Fruit fly (Drosophila melanogaster) whole organism, embryonic: Measurements from ENCODE around the gene cav.

Experiments
- B-H1 ChIP-seq: fragments of 200-800 bp; sonication (Bioruptor generic); IDR thresholded peaks from 3 replicates; pipeline ENCODE4 v1.3.6; 2022; ENCODE audit warnings: missing biosample characterization, missing genetic modification characterization
- CG10209 ChIP-seq: fragments of 200-800 bp; sonication (Bioruptor generic); optimal IDR thresholded peaks from 3 replicates; lab custom pipeline; 2017; ENCODE audit warnings: missing biosample characterization, mild to moderate bottlenecking, missing genetic modification characterization, missing genetic modification reagents
- CG10431 ChIP-seq: fragments of 200-800 bp; sonication (Bioruptor generic); optimal IDR thresholded peaks from 3 replicates; lab custom pipeline; 2018; ENCODE audit warnings: missing biosample characterization, mild to moderate bottlenecking, missing genetic modification characterization
- CG11247 ChIP-seq: fragments of 200-800 bp; sonication (Bioruptor generic); IDR thresholded peaks from 2 replicates; pipeline ENCODE4 v1.3.6; 2022; ENCODE audit warnings: missing biosample characterization, missing genetic modification characterization
- CG12071 ChIP-seq: fragments of 200-800 bp; sonication (Bioruptor generic); optimal IDR thresholded peaks from 3 replicates; lab custom pipeline; 2018; ENCODE audit warnings: missing biosample characterization, mild to moderate bottlenecking, missing genetic modification characterization
- CG14014 ChIP-seq: fragments of 200-800 bp; sonication (Bioruptor generic); IDR thresholded peaks from 2 replicates; pipeline ENCODE4 v1.3.6; 2022; ENCODE audit warnings: missing biosample characterization, missing genetic modification characterization
- CG3065 ChIP-seq: fragments of 200-800 bp; sonication (Bioruptor generic); optimal IDR thresholded peaks from 2 replicates; lab custom pipeline; 2016; ENCODE audit warnings: missing biosample characterization, missing genetic modification characterization
- CG34422 ChIP-seq: fragments of 200-800 bp; sonication (Bioruptor generic); IDR thresholded peaks from 3 replicates; pipeline ENCODE4 v1.3.6; 2022; ENCODE audit warnings: missing biosample characterization, missing genetic modification characterization
- CG4282 ChIP-seq: fragments of 200-800 bp; sonication (Bioruptor generic); optimal IDR thresholded peaks from 2 replicates; lab custom pipeline; 2016; ENCODE audit warnings: missing biosample characterization, missing genetic modification characterization
- CG5180 ChIP-seq: fragments of 200-800 bp; sonication (Bioruptor generic); optimal IDR thresholded peaks from 3 replicates; lab custom pipeline; 2017; ENCODE audit warnings: missing biosample characterization, missing genetic modification characterization, mild to moderate bottlenecking, moderate library complexity, missing genetic modification reagents
- CG6254 ChIP-seq: fragments of 200-800 bp; sonication (Bioruptor generic); optimal IDR thresholded peaks from 3 replicates; lab custom pipeline; 2017; ENCODE audit warnings: mild to moderate bottlenecking, missing biosample characterization, missing genetic modification reagents, missing genetic modification characterization
- CG6272 ChIP-seq: fragments of 200-800 bp; sonication (Bioruptor generic); IDR thresholded peaks from 2 replicates; pipeline ENCODE4 v1.3.6; 2022; ENCODE audit warnings: missing biosample characterization, missing genetic modification characterization
- CG6683 ChIP-seq: fragments of 200-800 bp; sonication (Bioruptor generic); optimal IDR thresholded peaks from 2 replicates; lab custom pipeline; 2017; ENCODE audit warnings: missing biosample characterization, mild to moderate bottlenecking, missing genetic modification characterization, missing genetic modification reagents
- CG6765 ChIP-seq: fragments of 200-800 bp; sonication (Bioruptor generic); optimal IDR thresholded peaks from 3 replicates; lab custom pipeline; 2017; ENCODE audit warnings: missing biosample characterization, mild to moderate bottlenecking, missing genetic modification characterization
- CG7372 ChIP-seq: fragments of 200-800 bp; sonication (Bioruptor generic); IDR thresholded peaks from 2 replicates; pipeline ENCODE4 v1.3.6; 2022; ENCODE audit warnings: missing biosample characterization, missing genetic modification characterization
- CG7745 ChIP-seq: fragments of 200-800 bp; sonication (Bioruptor generic); optimal IDR thresholded peaks from 2 replicates; lab custom pipeline; 2018; ENCODE audit warnings: missing biosample characterization, mild to moderate bottlenecking, missing genetic modification characterization, moderate library complexity
- CG9876 ChIP-seq: fragments of 200-800 bp; sonication (Bioruptor generic); optimal IDR thresholded peaks from 2 replicates; lab custom pipeline; 2016; ENCODE audit warnings: missing biosample characterization, missing genetic modification characterization
- CG9932 ChIP-seq: fragments of 200-800 bp; sonication (Bioruptor generic); IDR thresholded peaks from 2 replicates; pipeline ENCODE4 v1.3.6; 2022; ENCODE audit warnings: missing biosample characterization, missing genetic modification characterization
- Doc3 ChIP-seq: fragments of 200-800 bp; sonication (Bioruptor generic); IDR thresholded peaks from 3 replicates; pipeline ENCODE4 v1.3.6; 2022; ENCODE audit warnings: missing biosample characterization, missing genetic modification characterization; ENCODE audit not compliant: partially characterized antibody
- Fer2 ChIP-seq: fragments of 200-800 bp; sonication (Bioruptor generic); optimal IDR thresholded peaks from 2 replicates; lab custom pipeline; 2018; ENCODE audit warnings: missing biosample characterization, mild to moderate bottlenecking, missing genetic modification characterization, moderate library complexity
- HLH54F ChIP-seq: fragments of 200-800 bp; sonication (Bioruptor generic); optimal IDR thresholded peaks from 3 replicates; lab custom pipeline; 2016; ENCODE audit warnings: missing biosample characterization, missing genetic modification characterization
- Hr51 ChIP-seq, 2 experiments: fragments of 200-800 bp; sonication (Bioruptor generic); optimal IDR thresholded peaks; 2 replicates in 1 of 2; 3 replicates in 1 of 2; lab custom pipeline; 2016 to 2018; ENCODE audit warnings: missing biosample characterization in 2 of 2, missing genetic modification characterization in 2 of 2, mild to moderate bottlenecking in 1 of 2, moderate library complexity in 1 of 2
- Mrtf ChIP-seq: fragments of 200-800 bp; sonication (Bioruptor generic); IDR thresholded peaks from 3 replicates; pipeline ENCODE4 v1.3.6; 2022; ENCODE audit warnings: missing biosample characterization, missing genetic modification characterization
- Spps ChIP-seq: fragments of 200-800 bp; sonication (Bioruptor generic); optimal IDR thresholded peaks from 2 replicates; lab custom pipeline; 2018; ENCODE audit warnings: missing biosample characterization, mild to moderate bottlenecking, missing genetic modification characterization
- al ChIP-seq: fragments of 200-800 bp; sonication (Bioruptor generic); IDR thresholded peaks from 2 replicates; pipeline ENCODE4 v1.3.6; 2022; ENCODE audit warnings: missing biosample characterization, missing genetic modification characterization
- croc ChIP-seq: fragments of 200-800 bp; sonication (Bioruptor generic); conservative IDR thresholded peaks from 3 replicates; pipeline ENCODE4 v1.3.6; 2022; ENCODE audit warnings: missing biosample characterization, missing genetic modification characterization
- dati ChIP-seq: fragments of 200-800 bp; sonication (Bioruptor generic); IDR thresholded peaks from 2 replicates; pipeline ENCODE4 v1.3.6; 2022; ENCODE audit warnings: missing biosample characterization, missing genetic modification characterization
- en ChIP-seq: fragments of 200-800 bp; sonication (Bioruptor generic); optimal IDR thresholded peaks from 2 replicates; lab custom pipeline; 2016; ENCODE audit warnings: missing biosample characterization, missing genetic modification characterization
- esg ChIP-seq: fragments of 200-800 bp; sonication (Bioruptor generic); conservative IDR thresholded peaks from 2 replicates; pipeline ENCODE4 v1.3.6; 2022; ENCODE audit warnings: missing biosample characterization, missing genetic modification characterization
- eve ChIP-seq, 2 experiments: fragments of >200 bp; optimal IDR thresholded peaks; 2 replicates each; lab custom pipeline; 2017; ENCODE audit warnings: missing biosample characterization in 2 of 2, missing genetic modification characterization in 2 of 2
- fd3F ChIP-seq: fragments of 200-800 bp; sonication (Bioruptor generic); optimal IDR thresholded peaks from 2 replicates; lab custom pipeline; 2018; ENCODE audit warnings: missing biosample characterization, mild to moderate bottlenecking, missing genetic modification characterization, moderate library complexity
- gem ChIP-seq: fragments of 200-800 bp; sonication (Bioruptor generic); optimal IDR thresholded peaks from 2 replicates; lab custom pipeline; 2019; ENCODE audit warnings: missing biosample characterization, mild to moderate bottlenecking, missing genetic modification characterization, moderate library complexity
- gsb ChIP-seq: fragments of 200-800 bp; sonication (Bioruptor generic); IDR thresholded peaks from 2 replicates; pipeline ENCODE4 v1.3.6; 2022; ENCODE audit warnings: missing biosample characterization, missing genetic modification characterization
- h ChIP-seq: fragments of >200 bp; optimal IDR thresholded peaks from 2 replicates; lab custom pipeline; 2017
- klu ChIP-seq: fragments of 200-800 bp; sonication (Bioruptor generic); IDR thresholded peaks from 2 replicates; pipeline ENCODE4 v1.3.6; 2022; ENCODE audit warnings: missing biosample characterization, missing genetic modification characterization
- maf-S ChIP-seq: fragments of 200-800 bp; sonication (Bioruptor generic); optimal IDR thresholded peaks from 2 replicates; lab custom pipeline; 2016; ENCODE audit warnings: missing biosample characterization, missing genetic modification characterization
- nau ChIP-seq: fragments of 200-800 bp; sonication (Bioruptor generic); optimal IDR thresholded peaks from 3 replicates; lab custom pipeline; 2017; ENCODE audit warnings: missing biosample characterization, mild to moderate bottlenecking, missing genetic modification characterization, missing genetic modification reagents
- oc ChIP-seq: fragments of 200-800 bp; sonication (Bioruptor generic); optimal IDR thresholded peaks from 2 replicates; lab custom pipeline; 2018; ENCODE audit warnings: missing biosample characterization, mild to moderate bottlenecking, missing genetic modification characterization, moderate library complexity
- pfk ChIP-seq: fragments of 200-800 bp; sonication (Bioruptor generic); optimal IDR thresholded peaks from 2 replicates; lab custom pipeline; 2018; ENCODE audit warnings: missing biosample characterization, mild to moderate bottlenecking, missing genetic modification characterization, moderate library complexity
- prd ChIP-seq, 3 experiments: fragments of >200 bp in 2 of 3; fragments of 200-800 bp in 1 of 3; sonication (Bioruptor generic) in 1 of 3; optimal IDR thresholded peaks in 2 of 3; IDR thresholded peaks in 1 of 3; 2 replicates in 2 of 3; 3 replicates in 1 of 3; pipeline versions ENCODE4 v1.3.6 to Lab custom; 2017 to 2022; ENCODE audit warnings: missing biosample characterization in 1 of 3, missing genetic modification characterization in 1 of 3
- psq ChIP-seq: fragments of 200-800 bp; sonication (Bioruptor generic); optimal IDR thresholded peaks from 2 replicates; lab custom pipeline; 2017; ENCODE audit warnings: missing biosample characterization, missing genetic modification characterization
- pzg ChIP-seq: fragments of 200-800 bp; sonication (Bioruptor generic); optimal IDR thresholded peaks from 3 replicates; lab custom pipeline; 2018; ENCODE audit warnings: missing biosample characterization, mild to moderate bottlenecking, missing genetic modification characterization, moderate library complexity
- run ChIP-seq: fragments of 200-800 bp; sonication (Bioruptor generic); optimal IDR thresholded peaks from 3 replicates; lab custom pipeline; 2018; ENCODE audit warnings: missing biosample characterization, mild to moderate bottlenecking, missing genetic modification characterization
- sim ChIP-seq: fragments of 200-800 bp; sonication (Bioruptor generic); IDR thresholded peaks from 2 replicates; pipeline ENCODE4 v1.3.6; 2022; ENCODE audit warnings: missing biosample characterization, missing genetic modification characterization
- sisA ChIP-seq: fragments of 200-800 bp; sonication (Bioruptor generic); IDR thresholded peaks from 2 replicates; pipeline ENCODE4 v1.3.6; 2022; ENCODE audit warnings: missing biosample characterization, missing genetic modification characterization
- ttk ChIP-seq: fragments of 200-800 bp; sonication (Bioruptor generic); IDR thresholded peaks from 2 replicates; pipeline ENCODE4 v2.1.2; 2022; ENCODE audit warnings: missing biosample characterization, missing genetic modification characterization
- vnd ChIP-seq: fragments of 200-800 bp; sonication (Bioruptor generic); IDR thresholded peaks from 3 replicates; pipeline ENCODE4 v1.3.6; 2022; ENCODE audit warnings: missing biosample characterization, missing genetic modification characterization; ENCODE audit not compliant: partially characterized antibody
- zen2 ChIP-seq: fragments of 200-800 bp; sonication (Bioruptor generic); IDR thresholded peaks from 3 replicates; pipeline ENCODE4 v1.3.6; 2022; ENCODE audit warnings: missing biosample characterization, missing genetic modification characterization; ENCODE audit not compliant: partially characterized antibody

The cav gene

DNA sequence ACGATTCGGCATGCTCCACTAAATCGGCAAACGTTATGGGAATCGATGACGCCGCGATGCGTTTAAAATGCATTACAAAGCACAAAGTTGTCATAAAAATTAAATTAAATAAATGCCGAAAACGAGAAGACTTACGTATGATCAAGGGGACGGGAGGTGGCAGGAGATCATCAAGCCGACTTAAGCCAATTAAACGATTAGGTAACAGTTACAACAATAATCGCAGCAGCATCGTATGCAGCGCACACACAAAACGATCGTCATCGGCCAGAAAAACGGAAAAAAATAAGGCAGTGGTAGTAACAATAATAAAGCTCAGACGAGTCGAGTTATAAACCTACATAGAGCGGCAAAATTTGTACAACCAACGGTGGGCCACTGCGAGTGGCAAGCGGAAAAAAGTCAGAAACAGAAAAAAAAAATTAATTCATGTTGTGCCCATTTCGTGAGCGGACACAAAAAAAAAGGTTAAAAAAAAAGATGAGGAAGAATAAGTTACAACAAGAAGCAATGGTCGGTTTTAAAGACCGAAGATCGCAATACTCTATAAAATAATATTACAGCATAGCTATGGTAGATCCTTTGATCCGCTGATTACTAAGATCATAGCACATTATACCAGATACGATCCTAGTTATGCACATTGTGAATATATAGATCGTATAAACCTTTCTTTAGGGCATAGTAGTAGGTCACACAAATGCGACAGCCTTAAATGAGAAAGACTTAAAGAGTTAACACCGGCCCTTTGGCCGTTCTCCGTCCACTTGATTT is 14.4 kb upstream of the cav start (continued):
- TF ChIP-seq CG10431 (GFP tag; lab: Kevin White, UChicago) (peak; percentile 17), sisA (GFP tag; lab: Robert Waterston, UW) (peak; percentile 32; the same call in 1 of the 2 replicates), h (lab: Kevin White, UChicago) (no peak), CG7745 (no peak), CG3065 (GFP tag; lab: Kevin White, UChicago) (no peak), CG12071 (GFP tag; lab: Kevin White, UChicago) (peak; percentile 41), CG10209 (GFP tag; lab: Kevin White, UChicago) (peak; percentile 30), oc (tag; lab: Kevin White, UChicago) (peak; percentile 87), eve (GFP tag; optimal IDR thresholded peaks at IDR 0.05; lab: Kevin White, UChicago) (peak in 1 of 2 experiments; percentile 75), CG7372 (GFP tag; lab: Robert Waterston, UW) (peak; percentile 48; the same call in 1 of the 2 replicates), dati (GFP tag; lab: Robert Waterston, UW) (peak; percentile 58; the same call in 1 of the 2 replicates), CG4282 (GFP tag; lab: Kevin White, UChicago) (no peak), HLH54F (GFP tag; lab: Kevin White, UChicago) (no peak), Fer2 (tag; lab: Kevin White, UChicago) (no peak), zen2 (GFP tag; lab: Robert Waterston, UW) (no peak), en (GFP tag; lab: Kevin White, UChicago) (no peak), B-H1 (peak; percentile 14; the same call in 1 of the 3 replicates), fd3F (no peak), CG5180 (GFP tag; lab: Kevin White, UChicago) (peak; percentile 31), CG6765 (GFP tag; lab: Kevin White, UChicago) (no peak), Mrtf (GFP tag; lab: Robert Waterston, UW) (peak; percentile 55; the same call in 2 of the 3 replicates), sim (GFP tag; lab: Robert Waterston, UW) (no peak), CG11247 (GFP tag; lab: Robert Waterston, UW) (peak; percentile 40; the same call in 1 of the 2 replicates), run (no peak), Spps (tag; lab: Kevin White, UChicago) (no peak), nau (GFP tag; lab: Kevin White, UChicago) (no peak), Doc3 (GFP tag; lab: Robert Waterston, UW) (no peak), vnd (GFP tag; lab: Robert Waterston, UW) (no peak), esg (GFP tag; lab: Robert Waterston, UW) (peak; percentile 47), pfk (no peak), prd (optimal IDR thresholded peaks at IDR 0.05; lab: Kevin White, UChicago) (no peak), prd (GFP tag; IDR thresholded peaks at IDR 0.05; lab: Robert Waterston, UW) (peak; percentile 41; the same call in 1 of the 3 replicates), al (GFP tag; lab: Robert Waterston, UW) (no peak), CG9932 (GFP tag; lab: Robert Waterston, UW) (no peak), gem (tag; lab: Kevin White, UChicago) (peak; percentile 74), CG6683 (GFP tag; lab: Kevin White, UChicago) (no peak), pzg (no peak), CG14014 (GFP tag; lab: Robert Waterston, UW) (0 out of 2 replicates have a peak, but pooled peaks have one; percentile 22), CG6254 (peak; percentile 31), CG34422 (GFP tag; lab: Robert Waterston, UW) (peak; percentile 25; the same call in 1 of the 3 replicates), CG9876 (GFP tag; lab: Kevin White, UChicago) (no peak), croc (peak; percentile 20; the same call in 1 of the 3 replicates), gsb (GFP tag; lab: Robert Waterston, UW) (0 out of 2 replicates have a peak, but pooled peaks have one; percentile 15), klu (no peak), maf-S (GFP tag; lab: Kevin White, UChicago) (no peak), CG6272 (0 out of 2 replicates have a peak, but pooled peaks have one; percentile 26), Hr51 (GFP tag; optimal IDR thresholded peaks at IDR 0.05; lab: Kevin White, UChicago) (peak in 1 of 2 experiments; percentile 78), psq (GFP tag; lab: Kevin White, UChicago) (no peak), ttk (GFP tag; lab: Robert Waterston, UW) (peak; percentile 74)
